Fruit fly (Drosophila melanogaster): ENCODE data around the gene Ir94f.

The Ir94f gene

DNA sequence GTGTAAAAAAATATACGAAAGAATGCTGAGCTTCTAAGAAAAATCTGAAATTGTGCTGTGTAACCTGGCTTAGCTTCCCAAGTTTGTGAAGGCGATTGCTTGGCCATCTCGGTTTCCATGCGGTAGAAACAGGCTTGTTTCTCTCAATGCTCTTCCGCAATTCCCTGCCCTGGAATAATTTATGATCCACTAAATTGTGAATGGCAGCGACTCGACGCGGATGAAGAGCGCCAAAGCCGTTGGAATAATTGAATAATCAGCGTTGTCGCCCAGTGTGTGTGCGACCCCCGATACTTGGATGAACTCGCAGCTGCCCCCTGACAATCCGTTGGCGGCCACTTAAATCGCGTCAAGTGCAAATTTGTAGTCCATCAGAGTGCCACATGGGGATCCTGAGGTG, 39.8 kb downstream of the Ir94f start, which contains the start of gene CG10177:
TSS of gene CG10177 (minus strand) at position 101 of the 400 bp plus-strand sequence.
- TF ChIP-seq CG14655 (GFP tag; optimal IDR thresholded peaks at IDR 0.05) = no peak
- no peak for TF ChIP-seq CG34367 (tag; optimal IDR thresholded peaks at IDR 0.05)
- TF ChIP-seq gl (tag; optimal IDR thresholded peaks at IDR 0.05) = no peak
- no peak for TF ChIP-seq CG8301 (tag; optimal IDR thresholded peaks at IDR 0.05)
- TF ChIP-seq CG32121 (GFP tag; IDR thresholded peaks at IDR 0.05) = no peak

DNA sequence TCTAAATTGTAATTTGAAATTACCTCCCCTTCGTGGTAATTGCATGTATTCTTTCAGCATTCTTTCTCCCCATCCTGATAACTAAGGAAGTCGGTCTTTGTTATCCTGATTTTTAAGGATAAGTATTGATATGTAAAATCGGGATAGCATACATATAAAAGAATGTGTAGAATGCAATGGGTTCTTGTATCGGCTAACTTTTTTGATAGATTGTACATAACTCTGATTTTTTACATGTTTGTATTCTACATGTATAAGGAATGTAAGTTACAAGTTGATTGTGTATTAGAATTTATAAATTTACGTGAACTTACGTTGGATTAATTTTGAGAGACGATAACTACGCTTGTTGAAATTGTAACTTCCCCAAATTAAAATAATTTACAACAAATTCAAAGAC, 40.6 kb downstream of the Ir94f start:
- TF ChIP-seq CG13204 (GFP tag; optimal IDR thresholded peaks at IDR 0.05) (no peak), CG15710 (tag; optimal IDR thresholded peaks at IDR 0.05) (no peak), Pif1A (GFP tag; optimal IDR thresholded peaks at IDR 0.05) (no peak), gl (tag; optimal IDR thresholded peaks at IDR 0.05) (no peak), CG4496 (GFP tag; IDR thresholded peaks at IDR 0.05) (no peak), CG12605 (GFP tag; IDR thresholded peaks at IDR 0.05) (no peak), CG34367 (tag; optimal IDR thresholded peaks at IDR 0.05) (no peak), CG17806 (tag; optimal IDR thresholded peaks at IDR 0.05) (no peak), rn (GFP tag; IDR thresholded peaks at IDR 0.05) (no peak), EcR (GFP tag; optimal IDR thresholded peaks at IDR 0.05) (no peak), CG10348 (GFP tag; IDR thresholded peaks at IDR 0.05) (no peak), Pif1B (GFP tag; optimal IDR thresholded peaks at IDR 0.05) (no peak), CG14655 (GFP tag; optimal IDR thresholded peaks at IDR 0.05) (no peak), CG8301 (tag; optimal IDR thresholded peaks at IDR 0.05) (no peak)

DNA sequence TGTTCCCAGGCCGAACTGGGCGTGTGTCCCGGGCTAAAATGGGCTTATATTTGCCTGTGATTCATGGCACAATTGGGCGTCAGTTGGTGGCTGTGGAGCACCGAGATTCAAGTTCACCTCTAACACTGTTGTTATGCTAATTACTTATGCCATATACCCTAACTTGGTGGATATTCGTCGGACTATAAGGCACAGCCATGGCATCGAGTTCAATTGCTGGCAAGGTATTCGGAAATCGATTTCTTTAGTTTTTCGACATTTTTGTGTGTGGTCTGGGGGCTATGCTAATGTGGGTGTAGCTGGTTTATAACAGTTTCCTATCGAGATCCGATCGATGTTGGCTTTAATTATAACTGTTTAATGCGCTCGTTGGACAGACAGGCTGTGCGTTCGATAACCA, 44.4 kb downstream of the Ir94f start:
- TF ChIP-seq CG17806 (tag; optimal IDR thresholded peaks at IDR 0.05) (no peak), Pif1A (GFP tag; optimal IDR thresholded peaks at IDR 0.05) (no peak), CG14655 (GFP tag; optimal IDR thresholded peaks at IDR 0.05) (no peak), CG4496 (GFP tag; IDR thresholded peaks at IDR 0.05) (no peak), CG10348 (GFP tag; IDR thresholded peaks at IDR 0.05) (no peak), gl (tag; optimal IDR thresholded peaks at IDR 0.05) (no peak), CG13204 (GFP tag; optimal IDR thresholded peaks at IDR 0.05) (no peak), CG34367 (tag; optimal IDR thresholded peaks at IDR 0.05) (no peak), Pif1B (GFP tag; optimal IDR thresholded peaks at IDR 0.05) (no peak), D1 (tag; optimal IDR thresholded peaks at IDR 0.05) (no peak), Ets98B (GFP tag; IDR thresholded peaks at IDR 0.05) (no peak), rn (GFP tag; IDR thresholded peaks at IDR 0.05) (no peak), EcR (GFP tag; optimal IDR thresholded peaks at IDR 0.05) (no peak)

DNA sequence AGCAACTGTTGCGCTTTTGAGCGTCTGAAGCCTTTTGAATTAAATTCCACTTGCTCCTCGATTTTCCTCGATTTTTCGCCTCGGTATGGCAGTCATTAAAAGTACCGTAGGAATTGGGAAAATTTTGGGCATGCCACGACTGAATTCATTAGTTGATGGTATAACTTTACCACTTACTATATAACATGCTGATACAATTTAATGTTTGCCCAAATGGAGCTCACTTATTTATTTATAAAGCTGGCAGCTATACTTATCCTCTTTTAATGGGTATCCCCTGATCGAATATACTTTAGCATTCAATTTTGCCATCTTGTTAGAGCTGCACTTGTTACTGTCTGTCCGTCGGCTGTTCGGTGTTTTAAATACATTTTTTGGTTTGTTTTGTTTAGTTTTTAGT, 45.7 kb downstream of the Ir94f start:
- TF ChIP-seq CG4496 (GFP tag; IDR thresholded peaks at IDR 0.05) (peak; percentile 29; the same call in 1 of the 3 replicates), CG17806 (tag; optimal IDR thresholded peaks at IDR 0.05) (no peak), Ets98B (GFP tag; IDR thresholded peaks at IDR 0.05) (peak; percentile 69), rn (GFP tag; IDR thresholded peaks at IDR 0.05) (0 out of 2 replicates have a peak, but pooled peaks have one; percentile 24), fd96Ca (GFP tag; IDR thresholded peaks at IDR 0.05) (peak; percentile 48; the same call in 1 of the 3 replicates), CG32121 (GFP tag; IDR thresholded peaks at IDR 0.05) (peak; percentile 59; the same call in 1 of the 2 replicates), EcR (GFP tag; optimal IDR thresholded peaks at IDR 0.05) (no peak)

DNA sequence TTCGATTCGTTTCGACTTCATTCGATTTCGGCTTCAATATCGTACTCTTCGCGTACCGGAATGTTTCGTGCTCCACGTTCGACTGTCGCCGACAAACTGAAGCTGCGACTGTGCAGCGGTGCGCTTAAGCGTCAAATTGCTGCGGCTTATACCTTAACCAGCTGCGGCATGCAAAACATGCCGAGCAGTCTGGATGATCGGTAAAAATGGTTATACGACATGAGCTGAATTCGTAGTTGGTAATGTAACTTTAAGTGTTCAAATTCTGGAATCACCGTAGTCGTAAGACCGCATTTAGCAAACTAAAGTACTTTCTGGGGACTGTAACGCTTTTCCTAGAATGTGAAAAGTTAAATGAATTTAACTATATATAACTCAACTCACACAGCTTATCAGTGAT, 49.2 kb downstream of the Ir94f start, which contains the start of gene CG10175:
TSS of gene CG10175 (minus strand) at position 101 of the 400 bp plus-strand sequence.
- TF ChIP-seq fd96Ca (GFP tag; IDR thresholded peaks at IDR 0.05) (0 out of 3 replicates have a peak, but pooled peaks have one; percentile 20), CG4496 (GFP tag; IDR thresholded peaks at IDR 0.05) (0 out of 3 replicates have a peak, but pooled peaks have one; percentile 17), CG9948 (tag; optimal IDR thresholded peaks at IDR 0.05) (no peak)
